Fruit fly (Drosophila melanogaster) whole organism, embryonic: ENCODE results near the gene Sf3b3.
A peak's percentile ranks its signal among the peaks of the same experiment; 100 is the strongest.

Source experiments
- Adf1 ChIP-seq: fragments of 200-800 bp; sonication (Bioruptor generic); IDR thresholded peaks from 2 replicates; pipeline ENCODE4 v1.3.6; 2022; ENCODE audit warnings: missing biosample characterization, missing genetic modification characterization
- CG10321 ChIP-seq: fragments of 200-800 bp; sonication (Bioruptor generic); IDR thresholded peaks from 2 replicates; pipeline ENCODE4 v1.3.6; 2022; ENCODE audit warnings: missing biosample characterization, missing genetic modification characterization
- CG10431 ChIP-seq: fragments of 200-800 bp; sonication (Bioruptor generic); optimal IDR thresholded peaks from 3 replicates; lab custom pipeline; 2018; ENCODE audit warnings: missing biosample characterization, mild to moderate bottlenecking, missing genetic modification characterization
- CG11085 ChIP-seq: fragments of 200-800 bp; sonication (Bioruptor generic); IDR thresholded peaks from 2 replicates; pipeline ENCODE4 v1.3.6; 2022; ENCODE audit warnings: missing biosample characterization, missing genetic modification characterization
- CG12299 ChIP-seq: fragments of 200-800 bp; sonication (Bioruptor generic); optimal IDR thresholded peaks from 2 replicates; lab custom pipeline; 2018; ENCODE audit warnings: missing biosample characterization, mild to moderate bottlenecking, missing genetic modification characterization
- CG1233 ChIP-seq: fragments of 200-800 bp; sonication (Bioruptor generic); optimal IDR thresholded peaks from 4 replicates; lab custom pipeline; 2018; ENCODE audit warnings: missing biosample characterization, mild to moderate bottlenecking, missing genetic modification characterization
- CG12391 ChIP-seq: fragments of 200-800 bp; sonication (Bioruptor generic); optimal IDR thresholded peaks from 3 replicates; lab custom pipeline; 2018; ENCODE audit warnings: missing biosample characterization, mild to moderate bottlenecking, missing genetic modification characterization, moderate library complexity
- CG14441 ChIP-seq: fragments of 200-800 bp; sonication (Bioruptor generic); IDR thresholded peaks from 2 replicates; pipeline ENCODE4 v1.3.6; 2022; ENCODE audit warnings: missing biosample characterization, missing genetic modification characterization
- CG14965 ChIP-seq: fragments of 200-800 bp; sonication (Bioruptor generic); optimal IDR thresholded peaks from 2 replicates; lab custom pipeline; 2016; ENCODE audit warnings: missing biosample characterization, missing genetic modification characterization, borderline replicate concordance
- CG15011 ChIP-seq: fragments of 200-800 bp; sonication (Bioruptor generic); optimal IDR thresholded peaks from 3 replicates; lab custom pipeline; 2018; ENCODE audit warnings: missing biosample characterization, mild to moderate bottlenecking, missing genetic modification characterization
- CG1647 ChIP-seq: fragments of 200-800 bp; sonication (Bioruptor generic); optimal IDR thresholded peaks from 3 replicates; lab custom pipeline; 2016; ENCODE audit warnings: missing biosample characterization, missing genetic modification characterization
- CG17359 ChIP-seq: fragments of 200-800 bp; sonication (Bioruptor generic); optimal IDR thresholded peaks from 3 replicates; lab custom pipeline; 2018; ENCODE audit warnings: missing biosample characterization, mild to moderate bottlenecking, missing genetic modification characterization, moderate library complexity
- CG18599 ChIP-seq: fragments of 200-800 bp; sonication (Bioruptor generic); optimal IDR thresholded peaks from 3 replicates; lab custom pipeline; 2017; ENCODE audit warnings: missing biosample characterization, missing genetic modification characterization, mild to moderate bottlenecking, moderate library complexity, missing genetic modification reagents
- CG2120 ChIP-seq: fragments of 200-800 bp; sonication (Bioruptor generic); optimal IDR thresholded peaks from 3 replicates; lab custom pipeline; 2016; ENCODE audit warnings: missing biosample characterization, missing genetic modification characterization
- CG31365 ChIP-seq: fragments of 200-800 bp; sonication (Bioruptor generic); optimal IDR thresholded peaks from 2 replicates; lab custom pipeline; 2018; ENCODE audit warnings: missing biosample characterization, mild to moderate bottlenecking, missing genetic modification characterization
- CG31441 ChIP-seq: fragments of 200-800 bp; sonication (Bioruptor generic); IDR thresholded peaks from 2 replicates; pipeline ENCODE4 v1.3.6; 2022; ENCODE audit warnings: missing biosample characterization, missing genetic modification characterization
- CG6175 ChIP-seq: fragments of 200-800 bp; sonication (Bioruptor generic); IDR thresholded peaks from 3 replicates; pipeline ENCODE4 v1.3.6; 2022; ENCODE audit warnings: missing biosample characterization, missing genetic modification characterization
- CG6272 ChIP-seq: fragments of 200-800 bp; sonication (Bioruptor generic); IDR thresholded peaks from 2 replicates; pipeline ENCODE4 v1.3.6; 2022; ENCODE audit warnings: missing biosample characterization, missing genetic modification characterization
- CG6813 ChIP-seq: fragments of 200-800 bp; sonication (Bioruptor generic); optimal IDR thresholded peaks from 2 replicates; lab custom pipeline; 2017; ENCODE audit warnings: missing biosample characterization, missing genetic modification characterization, mild to moderate bottlenecking, moderate library complexity, missing genetic modification reagents
- CG7556 ChIP-seq: fragments of 200-800 bp; sonication (Bioruptor generic); optimal IDR thresholded peaks from 2 replicates; lab custom pipeline; 2017; ENCODE audit warnings: missing biosample characterization, mild to moderate bottlenecking, missing genetic modification characterization
- CG8281 ChIP-seq: fragments of 200-800 bp; sonication (Bioruptor generic); optimal IDR thresholded peaks from 2 replicates; lab custom pipeline; 2018; ENCODE audit warnings: missing biosample characterization, mild to moderate bottlenecking, missing genetic modification characterization, moderate library complexity
- CG9727 ChIP-seq: fragments of 200-800 bp; sonication (Bioruptor generic); optimal IDR thresholded peaks from 3 replicates; lab custom pipeline; 2017; ENCODE audit warnings: missing biosample characterization, mild to moderate bottlenecking, missing genetic modification characterization
- CG9797 ChIP-seq: fragments of 200-800 bp; sonication (Bioruptor generic); optimal IDR thresholded peaks from 3 replicates; lab custom pipeline; 2018; ENCODE audit warnings: missing biosample characterization, mild to moderate bottlenecking, missing genetic modification characterization
- CTCF ChIP-seq: fragments of 200-800 bp; sonication (Bioruptor generic); optimal IDR thresholded peaks from 2 replicates; lab custom pipeline; 2017; ENCODE audit warnings: missing biosample characterization, mild to moderate bottlenecking, missing genetic modification characterization, moderate library complexity
- Dad ChIP-seq: fragments of 200-800 bp; sonication (Bioruptor generic); optimal IDR thresholded peaks from 3 replicates; lab custom pipeline; 2016; ENCODE audit warnings: missing biosample characterization, missing genetic modification characterization
- Dek ChIP-seq: fragments of 200-800 bp; sonication (Bioruptor generic); optimal IDR thresholded peaks from 3 replicates; lab custom pipeline; 2019; ENCODE audit warnings: missing biosample characterization, mild to moderate bottlenecking, missing genetic modification characterization, moderate library complexity
- Hr51 ChIP-seq, 2 experiments: fragments of 200-800 bp; sonication (Bioruptor generic); optimal IDR thresholded peaks; 2 replicates in 1 of 2; 3 replicates in 1 of 2; lab custom pipeline; 2016 to 2018; ENCODE audit warnings: missing biosample characterization in 2 of 2, missing genetic modification characterization in 2 of 2, mild to moderate bottlenecking in 1 of 2, moderate library complexity in 1 of 2
- Max ChIP-seq: fragments of 200-800 bp; sonication (Bioruptor generic); optimal IDR thresholded peaks from 2 replicates; lab custom pipeline; 2016; ENCODE audit warnings: missing biosample characterization, mild to moderate bottlenecking, missing genetic modification characterization
- ab ChIP-seq: fragments of 200-800 bp; sonication (Bioruptor generic); optimal IDR thresholded peaks from 2 replicates; lab custom pipeline; 2016; ENCODE audit warnings: missing biosample characterization, missing genetic modification characterization
- bab2 ChIP-seq: fragments of 200-800 bp; sonication (Bioruptor generic); optimal IDR thresholded peaks from 2 replicates; lab custom pipeline; 2016; ENCODE audit warnings: missing biosample characterization, missing genetic modification characterization
- bowl ChIP-seq: fragments of 200-800 bp; sonication (Bioruptor generic); IDR thresholded peaks from 2 replicates; pipeline ENCODE4 v1.3.6; 2022; ENCODE audit warnings: missing biosample characterization, missing genetic modification characterization
- caup ChIP-seq: fragments of 200-800 bp; sonication (Bioruptor generic); optimal IDR thresholded peaks from 3 replicates; lab custom pipeline; 2017; ENCODE audit warnings: missing biosample characterization, mild to moderate bottlenecking, missing genetic modification characterization, moderate library complexity; ENCODE audit not compliant: severe bottlenecking
- ci ChIP-seq: fragments of 200-800 bp; sonication (Bioruptor generic); IDR thresholded peaks from 3 replicates; pipeline ENCODE4 v1.3.6; 2022; ENCODE audit warnings: missing biosample characterization, missing genetic modification characterization
- crol ChIP-seq: fragments of 200-800 bp; sonication (Bioruptor generic); IDR thresholded peaks from 2 replicates; pipeline ENCODE4 v1.3.6; 2022; ENCODE audit warnings: missing biosample characterization, missing genetic modification characterization
- crp ChIP-seq, 2 experiments: fragments of 200-800 bp; sonication (Bioruptor generic); optimal IDR thresholded peaks; 2 replicates in 1 of 2; 3 replicates in 1 of 2; lab custom pipeline; 2017; ENCODE audit warnings: missing biosample characterization in 2 of 2, missing genetic modification characterization in 2 of 2, mild to moderate bottlenecking in 1 of 2, moderate library complexity in 1 of 2
- dan ChIP-seq: fragments of 200-800 bp; sonication (Bioruptor generic); IDR thresholded peaks from 2 replicates; pipeline ENCODE4 v1.3.6; 2022; ENCODE audit warnings: missing biosample characterization, missing genetic modification characterization
- dm ChIP-seq: fragments of 200-800 bp; sonication (Bioruptor generic); optimal IDR thresholded peaks from 3 replicates; lab custom pipeline; 2016; ENCODE audit warnings: missing biosample characterization, missing genetic modification characterization
- hbn ChIP-seq: fragments of 200-800 bp; sonication (Bioruptor generic); IDR thresholded peaks from 2 replicates; pipeline ENCODE4 v1.3.6; 2022; ENCODE audit warnings: missing biosample characterization, missing genetic modification characterization; ENCODE audit not compliant: partially characterized antibody
- ind ChIP-seq: fragments of 200-800 bp; sonication (Bioruptor generic); optimal IDR thresholded peaks from 3 replicates; lab custom pipeline; 2016; ENCODE audit warnings: missing biosample characterization, missing genetic modification characterization
- pum ChIP-seq: fragments of 200-800 bp; sonication (Bioruptor generic); optimal IDR thresholded peaks from 2 replicates; lab custom pipeline; 2016; ENCODE audit warnings: missing biosample characterization, missing genetic modification characterization
- pzg ChIP-seq: fragments of 200-800 bp; sonication (Bioruptor generic); optimal IDR thresholded peaks from 3 replicates; lab custom pipeline; 2018; ENCODE audit warnings: missing biosample characterization, mild to moderate bottlenecking, missing genetic modification characterization, moderate library complexity
- sens ChIP-seq: fragments of 200-800 bp; sonication (Bioruptor generic); peaks from one replicate; lab custom pipeline; 2016; ENCODE audit warnings: missing biosample characterization, missing genetic modification characterization
- sens-2 ChIP-seq: fragments of 200-800 bp; sonication (Bioruptor generic); IDR thresholded peaks from 2 replicates; pipeline ENCODE4 v1.3.6; 2022; ENCODE audit warnings: missing biosample characterization, missing genetic modification characterization
- sim ChIP-seq: fragments of 200-800 bp; sonication (Bioruptor generic); IDR thresholded peaks from 2 replicates; pipeline ENCODE4 v1.3.6; 2022; ENCODE audit warnings: missing biosample characterization, missing genetic modification characterization
- sisA ChIP-seq: fragments of 200-800 bp; sonication (Bioruptor generic); IDR thresholded peaks from 2 replicates; pipeline ENCODE4 v1.3.6; 2022; ENCODE audit warnings: missing biosample characterization, missing genetic modification characterization
- sob ChIP-seq: fragments of 200-800 bp; sonication (Bioruptor generic); IDR thresholded peaks from 2 replicates; pipeline ENCODE4 v1.3.6; 2022; ENCODE audit warnings: missing biosample characterization, missing genetic modification characterization
- stwl ChIP-seq: fragments of 200-800 bp; sonication (Bioruptor generic); optimal IDR thresholded peaks from 3 replicates; lab custom pipeline; 2018; ENCODE audit warnings: missing biosample characterization, mild to moderate bottlenecking, missing genetic modification characterization, moderate library complexity
- vnd ChIP-seq: fragments of 200-800 bp; sonication (Bioruptor generic); IDR thresholded peaks from 3 replicates; pipeline ENCODE4 v1.3.6; 2022; ENCODE audit warnings: missing biosample characterization, missing genetic modification characterization; ENCODE audit not compliant: partially characterized antibody

The Sf3b3 gene

DNA sequence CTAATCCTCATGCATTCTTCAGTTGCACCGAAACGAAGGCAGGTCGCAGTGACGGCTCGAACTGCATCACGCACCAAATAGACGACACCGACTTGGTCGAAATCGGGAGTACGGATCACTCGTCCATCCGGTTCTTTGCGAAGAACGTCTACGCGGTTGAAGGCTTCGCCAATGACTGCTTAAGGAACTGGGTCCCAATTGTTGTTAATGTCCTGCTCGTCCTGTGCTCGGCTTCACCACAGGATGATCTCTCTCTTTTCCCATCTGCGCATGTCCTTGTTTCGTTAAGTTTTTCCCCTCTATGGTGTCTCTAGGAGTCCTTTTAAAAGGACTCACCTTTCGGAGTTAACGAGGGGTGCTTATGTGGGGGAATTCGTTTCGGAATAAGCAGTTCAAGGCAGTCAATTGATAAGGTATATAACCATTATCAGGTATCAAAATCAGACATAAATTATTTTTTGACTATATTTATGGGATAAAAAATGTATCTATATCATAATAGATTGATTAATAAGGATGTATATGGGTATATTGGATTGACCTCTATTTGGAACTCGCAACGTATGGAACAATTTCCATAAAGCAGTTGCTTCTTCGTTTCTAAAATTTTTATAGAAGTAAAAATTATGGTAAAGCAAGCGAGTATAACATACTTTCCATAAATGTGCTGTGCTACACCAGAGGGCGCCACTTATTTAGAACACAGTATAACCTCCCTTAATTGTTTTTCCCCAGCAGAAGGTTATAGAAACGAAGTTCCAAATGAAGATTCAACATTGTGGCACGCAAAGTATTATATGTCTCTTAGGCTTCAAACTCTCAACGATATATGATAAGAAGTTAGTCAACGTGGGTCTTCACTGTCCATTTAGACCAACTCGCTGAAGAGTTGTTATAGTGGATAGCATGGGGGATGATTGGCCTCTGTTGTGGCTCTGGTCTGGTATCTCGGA is 24.2 kb upstream of the Sf3b3 start, which contains the start of gene dpr20 (continued):
- TF ChIP-seq crp (GFP tag; optimal IDR thresholded peaks at IDR 0.05; lab: Kevin White, UChicago) (peak in 1 of 2 experiments; percentile 6), CG8281 (peak; percentile 40), CG18599 (GFP tag; lab: Kevin White, UChicago) (peak; percentile 94), CG15011 (peak; percentile 58), CG2120 (GFP tag; lab: Kevin White, UChicago) (peak; percentile 91), CG31441 (peak; percentile 59; the same call in 1 of the 2 replicates), sob (GFP tag; lab: Robert Waterston, UW) (peak; percentile 91), crol (GFP tag; lab: Robert Waterston, UW) (0 out of 2 replicates have a peak, but pooled peaks have one; percentile 39), pzg (GFP tag; lab: Kevin White, UChicago) (peak; percentile 16), Dad (peak; percentile 67), CG1647 (GFP tag; lab: Kevin White, UChicago) (peak; percentile 28), CG12391 (tag; lab: Kevin White, UChicago) (peak; percentile 72), pum (peak; percentile 55), CG14441 (GFP tag; lab: Robert Waterston, UW) (peak; percentile 87), sens (peak; percentile 93), sim (peak; percentile 10; the same call in 1 of the 2 replicates), CG1233 (GFP tag; lab: Kevin White, UChicago) (peak; percentile 34), CG10321 (GFP tag; lab: Robert Waterston, UW) (peak; percentile 59; the same call in 1 of the 2 replicates), Dek (tag; lab: Kevin White, UChicago) (peak; percentile 76), CG17359 (peak; percentile 72), vnd (no peak), ind (peak; percentile 89), ci (GFP tag; lab: Robert Waterston, UW) (peak; percentile 93), hbn (GFP tag; lab: Robert Waterston, UW) (no peak), CG6813 (GFP tag; lab: Kevin White, UChicago) (peak; percentile 46), CG14965 (GFP tag; lab: Kevin White, UChicago) (peak; percentile 2), bowl (peak; percentile 75), bab2 (peak; percentile 72), dm (GFP tag; lab: Kevin White, UChicago) (peak; percentile 15), CG10431 (GFP tag; lab: Kevin White, UChicago) (no peak), CTCF (GFP tag; lab: Kevin White, UChicago) (peak; percentile 90), sisA (GFP tag; lab: Robert Waterston, UW) (peak; percentile 85), CG6175 (GFP tag; lab: Robert Waterston, UW) (peak; percentile 81), Max (GFP tag; lab: Kevin White, UChicago) (peak; percentile 33), CG12299 (peak; percentile 46), CG9727 (GFP tag; lab: Kevin White, UChicago) (peak; percentile 39), CG6272 (peak; percentile 84), Hr51 (GFP tag; optimal IDR thresholded peaks at IDR 0.05; lab: Kevin White, UChicago) (peak; percentile 49 to 61), CG9797 (GFP tag; lab: Kevin White, UChicago) (no peak), sens-2 (GFP tag; lab: Robert Waterston, UW) (peak; percentile 79), Adf1 (GFP tag; lab: Robert Waterston, UW) (peak; percentile 53), caup (GFP tag; lab: Kevin White, UChicago) (peak; percentile 76), ab (GFP tag; lab: Kevin White, UChicago) (peak; percentile 0), stwl (tag; lab: Kevin White, UChicago) (no peak), CG11085 (GFP tag; lab: Robert Waterston, UW) (peak; percentile 76), CG31365 (tag; lab: Kevin White, UChicago) (peak; percentile 93), CG7556 (peak; percentile 61), dan (peak; percentile 64)
